Fruit fly (Drosophila melanogaster) whole organism, adult: ENCODE data around the gene Vps53.

Source experiments
- CG11617 ChIP-seq: fragments of 200-800 bp; sonication (Bioruptor generic); optimal IDR thresholded peaks from 2 replicates; lab custom pipeline; 2017; ENCODE audit warnings: mild to moderate bottlenecking, missing biosample characterization, missing genetic modification reagents, missing genetic modification characterization
- CG12768 ChIP-seq: fragments of 200-800 bp; sonication (Bioruptor generic); optimal IDR thresholded peaks from 2 replicates; lab custom pipeline; 2017; ENCODE audit warnings: missing biosample characterization, missing genetic modification characterization, mild to moderate bottlenecking, moderate library complexity, missing genetic modification reagents
- CG14711 ChIP-seq: fragments of 200-800 bp; sonication (Bioruptor generic); optimal IDR thresholded peaks from 2 replicates; lab custom pipeline; 2018; ENCODE audit warnings: missing biosample characterization, mild to moderate bottlenecking, missing genetic modification characterization, moderate library complexity
- CG1620 ChIP-seq: fragments of 200-800 bp; sonication (Bioruptor generic); optimal IDR thresholded peaks from 2 replicates; lab custom pipeline; 2016; ENCODE audit warnings: missing biosample characterization, missing genetic modification characterization
- CG5204 ChIP-seq: fragments of 200-800 bp; sonication (Bioruptor generic); optimal IDR thresholded peaks from 2 replicates; lab custom pipeline; 2016; ENCODE audit warnings: missing biosample characterization, missing genetic modification characterization
- CG7045 ChIP-seq: fragments of 200-800 bp; sonication (Bioruptor generic); optimal IDR thresholded peaks from 2 replicates; lab custom pipeline; 2017; ENCODE audit warnings: missing biosample characterization, mild to moderate bottlenecking, missing genetic modification characterization
- CG7101 ChIP-seq: fragments of 200-800 bp; sonication (Bioruptor generic); optimal IDR thresholded peaks from 2 replicates; lab custom pipeline; 2018; ENCODE audit warnings: missing biosample characterization, mild to moderate bottlenecking, missing genetic modification characterization, moderate library complexity
- Crg-1 ChIP-seq: fragments of 200-800 bp; sonication (Bioruptor generic); optimal IDR thresholded peaks from 2 replicates; lab custom pipeline; 2016; ENCODE audit warnings: missing biosample characterization, missing genetic modification characterization
- Mnt ChIP-seq: fragments of 200-800 bp; sonication (Bioruptor generic); optimal IDR thresholded peaks from 2 replicates; lab custom pipeline; 2016; ENCODE audit warnings: missing biosample characterization, mild to moderate bottlenecking, missing genetic modification characterization
- bab1 ChIP-seq: fragments of 200-800 bp; sonication (Bioruptor generic); optimal IDR thresholded peaks from 3 replicates; lab custom pipeline; 2019; ENCODE audit warnings: missing biosample characterization, mild to moderate bottlenecking, missing genetic modification characterization, moderate library complexity
- cnc ChIP-seq, 2 experiments: fragments of >200 bp; optimal IDR thresholded peaks; 2 replicates each; lab custom pipeline; 2017
- kay ChIP-seq: fragments of 200-800 bp; sonication (Bioruptor generic); peaks from one replicate; lab custom pipeline; 2016; ENCODE audit warnings: missing biosample characterization, missing genetic modification characterization, borderline replicate concordance
- ovo ChIP-seq: fragments of 200-800 bp; sonication (Bioruptor generic); optimal IDR thresholded peaks from 2 replicates; lab custom pipeline; 2016; ENCODE audit warnings: missing biosample characterization, missing genetic modification characterization
- tj ChIP-seq: fragments of 200-800 bp; sonication (Bioruptor generic); optimal IDR thresholded peaks from 3 replicates; lab custom pipeline; 2017; ENCODE audit warnings: missing biosample characterization, mild to moderate bottlenecking, missing genetic modification characterization, moderate library complexity

dm6 chr2L:4393842-4394421, 8.1 kb upstream of the Vps53 start, which contains the start of gene CG3652:
- no peak for TF ChIP-seq CG12768 (GFP tag; lab: Kevin White, UChicago)
- no peak for TF ChIP-seq CG7045 (GFP tag; lab: Kevin White, UChicago)
- TF ChIP-seq Mnt (GFP tag; lab: Kevin White, UChicago), result no peak
- TF ChIP-seq kay (GFP tag; lab: Kevin White, UChicago), result no peak
- TF ChIP-seq CG7101 (tag; lab: Kevin White, UChicago), result no peak
- no peak for TF ChIP-seq cnc (optimal IDR thresholded peaks at IDR 0.05; lab: Kevin White, UChicago)
- TF ChIP-seq CG1620 (GFP tag; lab: Kevin White, UChicago), result peak; percentile 7
- TF ChIP-seq CG11617 (GFP tag; lab: Kevin White, UChicago), result peak; percentile 43
- TF ChIP-seq bab1 (GFP tag; lab: Kevin White, UChicago), result peak; percentile 5
- peak; percentile 62 for TF ChIP-seq CG5204 (GFP tag; lab: Kevin White, UChicago)
- no peak for TF ChIP-seq Crg-1 (GFP tag; lab: Kevin White, UChicago)
- no peak for TF ChIP-seq ovo (GFP tag; lab: Kevin White, UChicago)
- peak; percentile 33 for TF ChIP-seq CG14711 (tag; lab: Kevin White, UChicago)
- TF ChIP-seq tj (GFP tag; lab: Kevin White, UChicago), result peak; percentile 53
